Fruit fly (Drosophila melanogaster) whole organism, embryonic: ENCODE results near the gene CG32202.
A peak's percentile ranks its signal among the peaks of the same experiment; 100 is the strongest.

Experiments
- CG13424 ChIP-seq: fragments of 200-800 bp; sonication (Bioruptor generic); optimal IDR thresholded peaks from 2 replicates; lab custom pipeline; 2019; ENCODE audit warnings: missing biosample characterization, mild to moderate bottlenecking, missing genetic modification characterization, moderate library complexity
- CG13624 ChIP-seq: fragments of 200-800 bp; sonication (Bioruptor generic); optimal IDR thresholded peaks from 2 replicates; lab custom pipeline; 2016; ENCODE audit warnings: missing biosample characterization, missing genetic modification characterization
- CG15479 ChIP-seq: fragments of 200-800 bp; sonication (Bioruptor generic); optimal IDR thresholded peaks from 3 replicates; lab custom pipeline; 2019; ENCODE audit warnings: missing biosample characterization, mild to moderate bottlenecking, missing genetic modification characterization, moderate library complexity
- CG1603 ChIP-seq: fragments of 200-800 bp; sonication (Bioruptor generic); optimal IDR thresholded peaks from 2 replicates; lab custom pipeline; 2019; ENCODE audit warnings: missing biosample characterization, mild to moderate bottlenecking, missing genetic modification characterization, moderate library complexity
- CG2120 ChIP-seq: fragments of 200-800 bp; sonication (Bioruptor generic); optimal IDR thresholded peaks from 3 replicates; lab custom pipeline; 2016; ENCODE audit warnings: missing biosample characterization, missing genetic modification characterization
- CG2199 ChIP-seq: fragments of 200-800 bp; sonication (Bioruptor generic); IDR thresholded peaks from 3 replicates; pipeline ENCODE4 v1.3.6; 2022; ENCODE audit warnings: missing biosample characterization, missing genetic modification characterization
- CG3407 ChIP-seq: fragments of 200-800 bp; sonication (Bioruptor generic); optimal IDR thresholded peaks from 2 replicates; lab custom pipeline; 2018; ENCODE audit warnings: missing biosample characterization, mild to moderate bottlenecking, missing genetic modification characterization
- CG4360 ChIP-seq: fragments of 200-800 bp; sonication (Bioruptor generic); IDR thresholded peaks from 2 replicates; pipeline ENCODE4 v1.3.6; 2022; ENCODE audit warnings: missing biosample characterization, missing genetic modification characterization
- CG4617 ChIP-seq: fragments of 200-800 bp; sonication (Bioruptor generic); optimal IDR thresholded peaks from 3 replicates; lab custom pipeline; 2016; ENCODE audit warnings: missing biosample characterization, missing genetic modification characterization, borderline replicate concordance
- CG6791 ChIP-seq: fragments of 200-800 bp; sonication (Bioruptor generic); IDR thresholded peaks from 3 replicates; pipeline ENCODE4 v1.3.6; 2022; ENCODE audit warnings: missing biosample characterization, missing genetic modification characterization; ENCODE audit not compliant: partially characterized antibody
- CG7372 ChIP-seq: fragments of 200-800 bp; sonication (Bioruptor generic); IDR thresholded peaks from 2 replicates; pipeline ENCODE4 v1.3.6; 2022; ENCODE audit warnings: missing biosample characterization, missing genetic modification characterization
- Camta ChIP-seq: fragments of 200-800 bp; sonication (Bioruptor generic); optimal IDR thresholded peaks from 2 replicates; lab custom pipeline; 2016; ENCODE audit warnings: missing biosample characterization, missing genetic modification characterization
- Dad ChIP-seq: fragments of 200-800 bp; sonication (Bioruptor generic); optimal IDR thresholded peaks from 3 replicates; lab custom pipeline; 2016; ENCODE audit warnings: missing biosample characterization, missing genetic modification characterization
- E2f1 ChIP-seq: fragments of 200-800 bp; sonication (Bioruptor generic); IDR thresholded peaks from 2 replicates; pipeline ENCODE4 v1.3.6; 2022; ENCODE audit warnings: missing biosample characterization, missing genetic modification characterization
- E2f2 ChIP-seq: fragments of 200-800 bp; sonication (Bioruptor generic); IDR thresholded peaks from 2 replicates; pipeline ENCODE4 v1.3.6; 2022; ENCODE audit warnings: missing biosample characterization, missing genetic modification characterization
- HLH3B ChIP-seq: fragments of 200-800 bp; sonication (Bioruptor generic); IDR thresholded peaks from 2 replicates; pipeline ENCODE4 v1.3.6; 2022; ENCODE audit warnings: missing biosample characterization, missing genetic modification characterization
- HLH54F ChIP-seq: fragments of 200-800 bp; sonication (Bioruptor generic); optimal IDR thresholded peaks from 3 replicates; lab custom pipeline; 2016; ENCODE audit warnings: missing biosample characterization, missing genetic modification characterization
- HmgZ ChIP-seq: fragments of 200-800 bp; sonication (Bioruptor generic); optimal IDR thresholded peaks from 2 replicates; lab custom pipeline; 2018; ENCODE audit warnings: missing biosample characterization, mild to moderate bottlenecking, missing genetic modification characterization
- Kr ChIP-seq: fragments of 200-800 bp; sonication (Bioruptor generic); optimal IDR thresholded peaks from 2 replicates; lab custom pipeline; 2017; ENCODE audit warnings: missing biosample characterization, mild to moderate bottlenecking, missing genetic modification characterization
- MBD-R2 ChIP-seq: fragments of 200-800 bp; sonication (Bioruptor generic); IDR thresholded peaks from 2 replicates; pipeline ENCODE4 v1.3.6; 2022; ENCODE audit warnings: missing biosample characterization, missing genetic modification characterization
- Mad ChIP-seq: fragments of 200-800 bp; sonication (Bioruptor generic); optimal IDR thresholded peaks from 2 replicates; lab custom pipeline; 2016; ENCODE audit warnings: missing biosample characterization, missing genetic modification characterization
- Nf-YC ChIP-seq: fragments of 200-800 bp; optimal IDR thresholded peaks from 3 replicates; lab custom pipeline; 2019; ENCODE audit warnings: missing biosample characterization, mild to moderate bottlenecking, missing genetic modification characterization, moderate library complexity
- NfI ChIP-seq: fragments of 200-800 bp; sonication (Bioruptor generic); optimal IDR thresholded peaks from 3 replicates; lab custom pipeline; 2018; ENCODE audit warnings: missing biosample characterization, mild to moderate bottlenecking, missing genetic modification characterization, moderate library complexity
- Pdp1 ChIP-seq, 2 experiments: fragments of 200-800 bp; sonication (Bioruptor generic); optimal IDR thresholded peaks; 3 replicates each; lab custom pipeline; 2016; ENCODE audit warnings: missing biosample characterization in 2 of 2, missing genetic modification characterization in 2 of 2, mild to moderate bottlenecking in 1 of 2, moderate library complexity in 1 of 2
- Rfx ChIP-seq: fragments of 200-800 bp; sonication (Bioruptor generic); IDR thresholded peaks from 2 replicates; pipeline ENCODE4 v1.3.6; 2022; ENCODE audit warnings: missing biosample characterization, missing genetic modification characterization
- Spps ChIP-seq: fragments of 200-800 bp; sonication (Bioruptor generic); optimal IDR thresholded peaks from 2 replicates; lab custom pipeline; 2018; ENCODE audit warnings: missing biosample characterization, mild to moderate bottlenecking, missing genetic modification characterization
- Taf1 ChIP-seq: fragments of 200-800 bp; sonication (Bioruptor generic); IDR thresholded peaks from 2 replicates; pipeline ENCODE4 v1.3.6; 2022; ENCODE audit warnings: missing biosample characterization, missing genetic modification characterization
- YL-1 ChIP-seq: fragments of 200-800 bp; sonication (Bioruptor generic); optimal IDR thresholded peaks from 3 replicates; lab custom pipeline; 2017; ENCODE audit warnings: missing biosample characterization, mild to moderate bottlenecking, missing genetic modification characterization
- ac ChIP-seq: fragments of 200-800 bp; sonication (Bioruptor generic); optimal IDR thresholded peaks from 3 replicates; lab custom pipeline; 2017; ENCODE audit warnings: missing biosample characterization, mild to moderate bottlenecking, missing genetic modification characterization
- bbx ChIP-seq: fragments of 200-800 bp; sonication (Bioruptor generic); IDR thresholded peaks from 2 replicates; pipeline ENCODE4 v1.3.6; 2022; ENCODE audit warnings: missing biosample characterization, missing genetic modification characterization; ENCODE audit not compliant: partially characterized antibody
- bcd ChIP-seq: fragments of 200-800 bp; sonication (Bioruptor generic); optimal IDR thresholded peaks from 2 replicates; lab custom pipeline; 2017; ENCODE audit warnings: missing biosample characterization, mild to moderate bottlenecking, missing genetic modification characterization
- bsh ChIP-seq, 2 experiments: fragments of 200-800 bp; sonication (Bioruptor generic); optimal IDR thresholded peaks; 2 replicates each; lab custom pipeline; 2017 to 2018; ENCODE audit warnings: mild to moderate bottlenecking in 2 of 2, missing biosample characterization in 2 of 2, missing genetic modification characterization in 2 of 2, moderate library complexity in 1 of 2
- cg ChIP-seq: fragments of 200-800 bp; sonication (Bioruptor generic); optimal IDR thresholded peaks from 3 replicates; lab custom pipeline; 2019; ENCODE audit warnings: missing biosample characterization, mild to moderate bottlenecking, missing genetic modification characterization, moderate library complexity
- cwo ChIP-seq: fragments of 200-800 bp; sonication (Bioruptor generic); optimal IDR thresholded peaks from 3 replicates; lab custom pipeline; 2017; ENCODE audit warnings: missing biosample characterization, missing genetic modification characterization, mild to moderate bottlenecking, moderate library complexity, missing genetic modification reagents
- da ChIP-seq: fragments of 200-800 bp; sonication (Bioruptor generic); optimal IDR thresholded peaks from 2 replicates; lab custom pipeline; 2016; ENCODE audit warnings: missing biosample characterization, missing genetic modification characterization
- en ChIP-seq: fragments of 200-800 bp; sonication (Bioruptor generic); optimal IDR thresholded peaks from 2 replicates; lab custom pipeline; 2016; ENCODE audit warnings: missing biosample characterization, missing genetic modification characterization
- exex ChIP-seq: fragments of 200-800 bp; sonication (Bioruptor generic); optimal IDR thresholded peaks from 4 replicates; lab custom pipeline; 2018; ENCODE audit warnings: missing biosample characterization, mild to moderate bottlenecking, missing genetic modification characterization, moderate library complexity
- fu2 ChIP-seq: fragments of 200-800 bp; sonication (Bioruptor generic); optimal IDR thresholded peaks from 2 replicates; lab custom pipeline; 2016; ENCODE audit warnings: missing biosample characterization, missing genetic modification characterization
- lilli ChIP-seq: fragments of 200-800 bp; sonication (Bioruptor generic); optimal IDR thresholded peaks from 3 replicates; lab custom pipeline; 2016; ENCODE audit warnings: missing biosample characterization, missing genetic modification characterization
- mld ChIP-seq: fragments of 200-800 bp; sonication (Bioruptor generic); IDR thresholded peaks from 3 replicates; pipeline ENCODE4 v1.3.6; 2022; ENCODE audit warnings: missing biosample characterization, missing genetic modification characterization; ENCODE audit not compliant: partially characterized antibody
- pnt ChIP-seq: fragments of 200-800 bp; sonication (Bioruptor generic); optimal IDR thresholded peaks from 3 replicates; lab custom pipeline; 2016; ENCODE audit warnings: missing biosample characterization, missing genetic modification characterization
- salm ChIP-seq: fragments of 200-800 bp; sonication (Bioruptor generic); optimal IDR thresholded peaks from 2 replicates; lab custom pipeline; 2018; ENCODE audit warnings: missing biosample characterization, mild to moderate bottlenecking, missing genetic modification characterization
- sc ChIP-seq, 3 experiments: fragments of >200 bp in 2 of 3; fragments of 200-800 bp in 1 of 3; sonication (Bioruptor generic) in 1 of 3; optimal IDR thresholded peaks; 2 replicates in 2 of 3; 3 replicates in 1 of 3; lab custom pipeline; 2017; ENCODE audit warnings: mild to moderate bottlenecking in 1 of 3, missing biosample characterization in 1 of 3, missing genetic modification characterization in 1 of 3, missing genetic modification reagents in 1 of 3
- schlank ChIP-seq: fragments of 200-800 bp; sonication (Bioruptor generic); optimal IDR thresholded peaks from 2 replicates; lab custom pipeline; 2018; ENCODE audit warnings: missing biosample characterization, mild to moderate bottlenecking, missing genetic modification characterization
- slbo ChIP-seq: fragments of 200-800 bp; sonication (Bioruptor generic); IDR thresholded peaks from 2 replicates; pipeline ENCODE4 v1.3.6; 2022; ENCODE audit warnings: missing biosample characterization, missing genetic modification characterization
- slou ChIP-seq: fragments of 200-800 bp; sonication (Bioruptor generic); optimal IDR thresholded peaks from 3 replicates; lab custom pipeline; 2016; ENCODE audit warnings: missing biosample characterization, missing genetic modification characterization
- sna ChIP-seq: fragments of 200-800 bp; sonication (Bioruptor generic); IDR thresholded peaks from 2 replicates; pipeline ENCODE4 v1.3.6; 2022; ENCODE audit warnings: missing biosample characterization, missing genetic modification characterization; ENCODE audit not compliant: partially characterized antibody
- stc ChIP-seq: fragments of 200-800 bp; sonication (Bioruptor generic); IDR thresholded peaks from 2 replicates; pipeline ENCODE4 v1.3.6; 2022; ENCODE audit warnings: missing biosample characterization, missing genetic modification characterization
- tio ChIP-seq: fragments of 200-800 bp; sonication (Bioruptor generic); optimal IDR thresholded peaks from 2 replicates; lab custom pipeline; 2017; ENCODE audit warnings: missing biosample characterization, missing genetic modification characterization, inconsistent platforms
- ttk ChIP-seq: fragments of 200-800 bp; sonication (Bioruptor generic); IDR thresholded peaks from 2 replicates; pipeline ENCODE4 v2.1.2; 2022; ENCODE audit warnings: missing biosample characterization, missing genetic modification characterization
- twi ChIP-seq: fragments of 200-800 bp; optimal IDR thresholded peaks from 2 replicates; lab custom pipeline; 2019; ENCODE audit warnings: missing biosample characterization, mild to moderate bottlenecking, missing genetic modification characterization, moderate library complexity

Gene CG32202

dm6 chr3L:18667115-18667514, 14.9 kb upstream of the CG32202 start, which contains the start of gene CG42495 (continued):
- TF ChIP-seq en, result no peak
- TF ChIP-seq CG13424 (tag; lab: Kevin White, UChicago), result no peak
- TF ChIP-seq mld (GFP tag; lab: Robert Waterston, UW), result no peak
- TF ChIP-seq bbx, result peak; percentile 22; the same call in 1 of the 2 replicates
- TF ChIP-seq CG13624 (GFP tag; lab: Kevin White, UChicago), result peak; percentile 6
- TF ChIP-seq Kr (GFP tag; lab: Kevin White, UChicago), result no peak
- no peak for TF ChIP-seq da (GFP tag; lab: Kevin White, UChicago)
- TF ChIP-seq CG3407 (GFP tag; lab: Kevin White, UChicago), result no peak
- no peak for TF ChIP-seq salm
- no peak for TF ChIP-seq bcd
- TF ChIP-seq CG2199 (GFP tag; lab: Robert Waterston, UW), result 0 out of 3 replicates have a peak, but pooled peaks have one; percentile 12
- TF ChIP-seq ac (GFP tag; lab: Kevin White, UChicago), result no peak
- TF ChIP-seq E2f1, result no peak
- no peak for TF ChIP-seq pnt (GFP tag; lab: Kevin White, UChicago)
- TF ChIP-seq CG15479 (GFP tag; lab: Kevin White, UChicago), result no peak
- TF ChIP-seq Mad, result no peak
- TF ChIP-seq sc (optimal IDR thresholded peaks at IDR 0.05; lab: Kevin White, UChicago), result no peak
- TF ChIP-seq sc (GFP tag; optimal IDR thresholded peaks at IDR 0.05; lab: Kevin White, UChicago), result no peak
- TF ChIP-seq cwo, result no peak
- TF ChIP-seq Taf1, result no peak
- no peak for TF ChIP-seq CG7372
- TF ChIP-seq bsh (GFP tag; optimal IDR thresholded peaks at IDR 0.05; lab: Kevin White, UChicago), result no peak
- no peak for TF ChIP-seq Pdp1 (GFP tag; optimal IDR thresholded peaks at IDR 0.05; lab: Kevin White, UChicago)
- no peak for TF ChIP-seq twi
- TF ChIP-seq schlank (tag; lab: Kevin White, UChicago), result no peak
- no peak for TF ChIP-seq HLH3B
- no peak for TF ChIP-seq HLH54F (GFP tag; lab: Kevin White, UChicago)
- no peak for TF ChIP-seq CG4360 (GFP tag; lab: Robert Waterston, UW)
- no peak for TF ChIP-seq cg (GFP tag; lab: Kevin White, UChicago)
- no peak for TF ChIP-seq lilli (GFP tag; lab: Kevin White, UChicago)
- no peak for TF ChIP-seq fu2 (GFP tag; lab: Kevin White, UChicago)
- TF ChIP-seq CG6791 (GFP tag; lab: Robert Waterston, UW), result peak; percentile 56; the same call in 1 of the 3 replicates
- TF ChIP-seq stc, result no peak
- no peak for TF ChIP-seq exex
- no peak for TF ChIP-seq slbo
- no peak for TF ChIP-seq NfI (GFP tag; lab: Kevin White, UChicago)
- peak; percentile 94 for TF ChIP-seq MBD-R2 (GFP tag; lab: Robert Waterston, UW)
- peak; percentile 18 for TF ChIP-seq HmgZ (tag; lab: Kevin White, UChicago)
- TF ChIP-seq ttk (GFP tag; lab: Robert Waterston, UW), result no peak
- peak; percentile 100 for TF ChIP-seq E2f2 (GFP tag; lab: Robert Waterston, UW)
- TF ChIP-seq CG4617 (GFP tag; lab: Kevin White, UChicago), result no peak
- no peak for TF ChIP-seq tio (GFP tag; lab: Kevin White, UChicago)
- no peak for TF ChIP-seq CG2120 (GFP tag; lab: Kevin White, UChicago)
- TF ChIP-seq Nf-YC, result no peak
- TF ChIP-seq sna (GFP tag; lab: Robert Waterston, UW), result 0 out of 2 replicates have a peak, but pooled peaks have one; percentile 34
- no peak for TF ChIP-seq slou (GFP tag; lab: Kevin White, UChicago)
- TF ChIP-seq Spps (tag; lab: Kevin White, UChicago), result no peak
- peak; percentile 61 for TF ChIP-seq YL-1 (GFP tag; lab: Kevin White, UChicago)
- TF ChIP-seq CG1603 (tag; lab: Kevin White, UChicago), result peak; percentile 72
- TF ChIP-seq Dad (GFP tag; lab: Kevin White, UChicago), result no peak
- no peak for TF ChIP-seq Camta (GFP tag; lab: Kevin White, UChicago)
- 0 out of 2 replicates have a peak, but pooled peaks have one; percentile 44 for TF ChIP-seq Rfx (GFP tag; lab: Robert Waterston, UW)
